Worm (Caenorhabditis elegans) whole organism, early embryonic: Measurements from ENCODE around the gene fbxb-61.

Source experiments
- F13C5.2 ChIP-seq: sonication (generic microtip); optimal IDR thresholded peaks from 2 replicates; lab custom pipeline; 2017; ENCODE audit warnings: mild to moderate bottlenecking, missing genetic modification characterization, inconsistent platforms, missing compliant biosample characterization
- ama-1 ChIP-seq: fragments of 150-350 bp; optimal IDR thresholded peaks from 2 replicates; lab custom pipeline; 2014
- ceh-36 ChIP-seq: sonication (generic microtip); optimal IDR thresholded peaks from 2 replicates; lab custom pipeline; 2016; ENCODE audit warnings: missing genetic modification characterization, inconsistent platforms, missing compliant biosample characterization
- hmbx-1 ChIP-seq: sonication (generic microtip); optimal IDR thresholded peaks from 2 replicates; lab custom pipeline; 2016; ENCODE audit warnings: mild to moderate bottlenecking, missing genetic modification characterization, missing compliant biosample characterization

- TF ChIP-seq ama-1 (lab: Kevin White, UChicago) (no peak), ceh-36 (tag; lab: Kevin White, UChicago) (no peak), F13C5.2 (tag; lab: Kevin White, UChicago) (no peak), hmbx-1 (no peak)
Measured at ce11 chrV:19309591-19309990, 5.7 kb downstream of the fbxb-61 start, which contains the start of gene F55C9.11.
